Worm (Caenorhabditis elegans) whole organism, L4/young adult: ENCODE data around the gene C17H11.4.

Experiments used
- W03F9.2 ChIP-seq: fragments of 150-350 bp; optimal IDR thresholded peaks from 2 replicates; lab custom pipeline; 2014; ENCODE audit warnings: missing biosample characterization, missing genetic modification characterization
- dao-5 ChIP-seq: sonication (generic microtip); optimal IDR thresholded peaks from 2 replicates; lab custom pipeline; 2016; ENCODE audit warnings: missing genotype, missing genetic modification characterization, moderate library complexity, missing compliant biosample characterization
- him-1 ChIP-seq: sonication (generic microtip); optimal IDR thresholded peaks from 2 replicates; lab custom pipeline; 2016; ENCODE audit warnings: missing genotype, missing genetic modification reagents, missing genetic modification characterization, missing compliant biosample characterization

DNA sequence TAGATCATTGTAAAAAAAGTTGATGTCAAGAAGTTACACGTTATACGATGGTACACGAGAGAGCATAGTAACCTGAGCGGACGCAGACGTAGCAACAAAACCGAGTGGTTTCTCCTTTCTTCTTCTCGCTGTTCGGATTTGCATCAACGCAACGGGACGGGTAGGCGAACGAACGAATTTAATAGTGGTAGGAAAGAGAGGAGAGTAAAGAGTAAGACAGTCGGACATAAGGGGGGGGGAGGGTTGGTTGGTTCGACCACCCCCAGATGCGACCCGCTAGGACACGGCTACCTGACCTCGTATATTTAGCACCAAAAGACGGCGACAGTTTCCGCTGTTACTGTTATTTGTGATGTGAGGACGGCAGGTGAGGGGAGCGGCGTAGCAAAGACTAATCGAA, 19.8 kb upstream of the C17H11.4 start:
- TF ChIP-seq him-1 (no peak), W03F9.2 (tag; lab: Kevin White, UChicago) (no peak), dao-5 (no peak)
